Fruit fly (Drosophila melanogaster): ENCODE measurements around the gene CG14265.
"Not testable (repeated sequence)": the region's sequence is repeated elsewhere in the genome, so short reads cannot be mapped to it uniquely, and the experiment has no call there.

CG14265 gene

dm6 chrX:3249789-3250188 is 13.3 kb upstream of the CG14265 start, which contains the start of gene Sgs4:
Gene Sgs4 (plus strand): TSS chrX:3250089.
- TF ChIP-seq CG1620 (GFP tag; optimal IDR thresholded peaks at IDR 0.05) (no peak), ovo (GFP tag; optimal IDR thresholded peaks at IDR 0.05) (no peak), bab1 (GFP tag; optimal IDR thresholded peaks at IDR 0.05) (no peak), tj (GFP tag; optimal IDR thresholded peaks at IDR 0.05) (no peak), CG7045 (GFP tag; optimal IDR thresholded peaks at IDR 0.05) (no peak), Mnt (GFP tag; optimal IDR thresholded peaks at IDR 0.05) (no peak), CG5204 (GFP tag; optimal IDR thresholded peaks at IDR 0.05) (no peak), pad (GFP tag; optimal IDR thresholded peaks at IDR 0.05) (no peak), CG12768 (GFP tag; optimal IDR thresholded peaks at IDR 0.05) (no peak), Hr96 (GFP tag; optimal IDR thresholded peaks at IDR 0.05) (no peak), toe (GFP tag; optimal IDR thresholded peaks at IDR 0.05) (no peak), CG33017 (tag; optimal IDR thresholded peaks at IDR 0.05) (no peak), CG7101 (tag; optimal IDR thresholded peaks at IDR 0.05) (no peak), cic (GFP tag; optimal IDR thresholded peaks at IDR 0.05) (no peak), kay (GFP tag; ENCODE audit: borderline replicate concordance) (no peak), CG14711 (tag; optimal IDR thresholded peaks at IDR 0.05) (no peak), Clk (GFP tag; optimal IDR thresholded peaks at IDR 0.05) (no peak), Crg-1 (GFP tag; optimal IDR thresholded peaks at IDR 0.05) (no peak), cnc (optimal IDR thresholded peaks at IDR 0.05) (no peak), CG11617 (GFP tag; optimal IDR thresholded peaks at IDR 0.05) (no peak)

dm6 chrX:3249189-3249588 is 12.7 kb upstream of the CG14265 start, which contains the start of gene Pig1:
Gene Pig1 (minus strand): TSS chrX:3249289.
- TF ChIP-seq bab1 (GFP tag; optimal IDR thresholded peaks at IDR 0.05) = no peak
- no peak for TF ChIP-seq Mnt (GFP tag; optimal IDR thresholded peaks at IDR 0.05)
- TF ChIP-seq cic (GFP tag; optimal IDR thresholded peaks at IDR 0.05) = no peak
- TF ChIP-seq toe (GFP tag; optimal IDR thresholded peaks at IDR 0.05) = no peak
- TF ChIP-seq CG12768 (GFP tag; optimal IDR thresholded peaks at IDR 0.05) = no peak
- TF ChIP-seq CG7101 (tag; optimal IDR thresholded peaks at IDR 0.05) = no peak
- TF ChIP-seq pad (GFP tag; optimal IDR thresholded peaks at IDR 0.05) = no peak
- TF ChIP-seq Crg-1 (GFP tag; optimal IDR thresholded peaks at IDR 0.05) = no peak

DNA sequence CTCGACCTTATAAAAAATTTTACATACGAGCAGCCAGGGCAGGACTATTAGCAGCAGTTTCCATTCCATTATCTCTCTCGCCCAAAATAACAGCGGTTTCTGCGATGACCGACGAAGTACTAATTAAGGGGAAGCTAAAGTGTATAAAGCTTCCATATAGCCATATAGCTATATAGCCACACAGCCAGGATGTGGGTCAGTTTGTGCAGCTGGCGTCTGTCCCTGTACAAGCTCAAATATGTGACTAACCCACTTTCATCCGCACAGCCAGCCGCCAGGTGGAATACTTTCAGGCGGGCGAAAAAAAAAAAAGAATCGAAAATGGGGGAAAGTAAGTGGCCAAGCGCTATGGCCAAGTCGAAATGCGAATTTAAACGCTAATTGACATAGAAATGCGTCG is 7.6 kb upstream of the CG14265 start, which contains the start of gene ng4:
TSS of gene ng4 (minus strand) at position 101 of the 400 bp plus-strand sequence.
- TF ChIP-seq CG14711 (tag; optimal IDR thresholded peaks at IDR 0.05) (no peak), CG5204 (GFP tag; optimal IDR thresholded peaks at IDR 0.05) (no peak), toe (GFP tag; optimal IDR thresholded peaks at IDR 0.05) (no peak), Clk (GFP tag; optimal IDR thresholded peaks at IDR 0.05) (no peak), cnc (optimal IDR thresholded peaks at IDR 0.05) (no peak), CG12768 (GFP tag; optimal IDR thresholded peaks at IDR 0.05) (no peak), Hr96 (GFP tag; optimal IDR thresholded peaks at IDR 0.05) (no peak), bab1 (GFP tag; optimal IDR thresholded peaks at IDR 0.05) (no peak), CG7101 (tag; optimal IDR thresholded peaks at IDR 0.05) (no peak), CG7045 (GFP tag; optimal IDR thresholded peaks at IDR 0.05) (no peak), CG11617 (GFP tag; optimal IDR thresholded peaks at IDR 0.05) (no peak), ovo (GFP tag; optimal IDR thresholded peaks at IDR 0.05) (no peak), cic (GFP tag; optimal IDR thresholded peaks at IDR 0.05) (no peak), CG33017 (tag; optimal IDR thresholded peaks at IDR 0.05) (no peak), kay (GFP tag; ENCODE audit: borderline replicate concordance) (no peak), CG1620 (GFP tag; optimal IDR thresholded peaks at IDR 0.05) (no peak), tj (GFP tag; optimal IDR thresholded peaks at IDR 0.05) (no peak)

- TF ChIP-seq Crg-1 (GFP tag; optimal IDR thresholded peaks at IDR 0.05) = no peak
- no peak for TF ChIP-seq cnc (optimal IDR thresholded peaks at IDR 0.05)
- no peak for TF ChIP-seq CG7101 (tag; optimal IDR thresholded peaks at IDR 0.05)
- no peak for TF ChIP-seq Mnt (GFP tag; optimal IDR thresholded peaks at IDR 0.05)
- TF ChIP-seq CG11617 (GFP tag; optimal IDR thresholded peaks at IDR 0.05) = no peak
- no peak for TF ChIP-seq CG7045 (GFP tag; optimal IDR thresholded peaks at IDR 0.05)
- no peak for TF ChIP-seq bab1 (GFP tag; optimal IDR thresholded peaks at IDR 0.05)
- no peak for TF ChIP-seq CG1620 (GFP tag; optimal IDR thresholded peaks at IDR 0.05)
- TF ChIP-seq tj (GFP tag; optimal IDR thresholded peaks at IDR 0.05) = no peak
- TF ChIP-seq pad (GFP tag; optimal IDR thresholded peaks at IDR 0.05) = no peak
- TF ChIP-seq CG12768 (GFP tag; optimal IDR thresholded peaks at IDR 0.05) = no peak
- no peak for TF ChIP-seq ovo (GFP tag; optimal IDR thresholded peaks at IDR 0.05)
- TF ChIP-seq cic (GFP tag; optimal IDR thresholded peaks at IDR 0.05) = no peak
- no peak for TF ChIP-seq Hr96 (GFP tag; optimal IDR thresholded peaks at IDR 0.05)
- TF ChIP-seq CG33017 (tag; optimal IDR thresholded peaks at IDR 0.05) = no peak
- no peak for TF ChIP-seq Clk (GFP tag; optimal IDR thresholded peaks at IDR 0.05)
- TF ChIP-seq CG14711 (tag; optimal IDR thresholded peaks at IDR 0.05) = no peak
- no peak for TF ChIP-seq CG5204 (GFP tag; optimal IDR thresholded peaks at IDR 0.05)
- TF ChIP-seq kay (GFP tag; ENCODE audit: borderline replicate concordance) = no peak
- no peak for TF ChIP-seq toe (GFP tag; optimal IDR thresholded peaks at IDR 0.05)
Observed at dm6 chrX:3241984-3242462, 5.5 kb upstream of the CG14265 start, which contains the start of the genes ng3 and ng1. Gene ng3 (minus strand): TSS chrX:3242084. Gene ng1 (plus strand): TSS chrX:3242412.

DNA sequence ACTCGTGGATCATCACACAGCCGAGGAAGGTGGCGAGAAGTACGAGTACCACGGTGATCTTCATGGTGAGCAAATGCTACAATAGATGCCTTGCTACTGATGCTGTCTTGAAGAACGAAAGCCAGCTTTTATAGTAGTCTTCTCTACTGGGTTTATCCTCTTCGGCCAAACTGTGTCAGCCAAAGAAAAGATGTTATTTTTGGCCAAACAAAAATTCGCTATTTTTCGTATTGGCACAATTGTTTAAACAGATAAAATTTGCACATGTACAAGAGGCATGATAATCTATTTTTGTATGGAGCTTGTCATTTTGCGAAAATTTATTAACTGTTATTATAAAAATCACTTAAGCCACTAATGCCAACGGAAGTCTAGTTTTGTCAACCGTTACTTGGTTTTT is 4.0 kb upstream of the CG14265 start, which contains the start of gene ng2:
TSS of gene ng2 (minus strand) at position 101 of the 400 bp plus-strand sequence.
- TF ChIP-seq Mnt (GFP tag; optimal IDR thresholded peaks at IDR 0.05); CG33017 (tag; optimal IDR thresholded peaks at IDR 0.05); CG11617 (GFP tag; optimal IDR thresholded peaks at IDR 0.05): not testable (repeated sequence)

DNA sequence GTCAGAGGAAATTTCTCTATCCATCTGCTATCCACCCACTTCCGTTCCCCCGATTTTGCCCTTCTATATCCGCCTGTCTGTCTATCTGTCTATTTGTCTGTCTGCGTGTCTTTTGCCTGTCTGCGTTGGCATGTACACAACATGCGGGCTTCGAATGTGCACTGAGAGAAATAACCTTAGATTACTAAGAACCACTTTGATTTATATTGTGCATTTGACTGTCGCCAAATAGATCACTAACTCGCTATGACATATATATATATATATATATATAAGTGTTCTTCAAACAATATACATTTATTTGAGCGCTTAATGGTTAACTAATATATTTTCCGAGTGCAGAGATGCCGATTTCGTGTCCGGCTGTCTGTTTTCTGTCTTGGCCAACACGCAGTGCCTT is 2.8 kb downstream of the CG14265 start:
- no peak for TF ChIP-seq CG5204 (GFP tag; optimal IDR thresholded peaks at IDR 0.05)
- no peak for TF ChIP-seq CG12768 (GFP tag; optimal IDR thresholded peaks at IDR 0.05)
- no peak for TF ChIP-seq pad (GFP tag; optimal IDR thresholded peaks at IDR 0.05)
- no peak for TF ChIP-seq cic (GFP tag; optimal IDR thresholded peaks at IDR 0.05)
- TF ChIP-seq bab1 (GFP tag; optimal IDR thresholded peaks at IDR 0.05) = no peak
